Fruit fly (Drosophila melanogaster): ENCODE measurements around the gene CG14621.

DNA sequence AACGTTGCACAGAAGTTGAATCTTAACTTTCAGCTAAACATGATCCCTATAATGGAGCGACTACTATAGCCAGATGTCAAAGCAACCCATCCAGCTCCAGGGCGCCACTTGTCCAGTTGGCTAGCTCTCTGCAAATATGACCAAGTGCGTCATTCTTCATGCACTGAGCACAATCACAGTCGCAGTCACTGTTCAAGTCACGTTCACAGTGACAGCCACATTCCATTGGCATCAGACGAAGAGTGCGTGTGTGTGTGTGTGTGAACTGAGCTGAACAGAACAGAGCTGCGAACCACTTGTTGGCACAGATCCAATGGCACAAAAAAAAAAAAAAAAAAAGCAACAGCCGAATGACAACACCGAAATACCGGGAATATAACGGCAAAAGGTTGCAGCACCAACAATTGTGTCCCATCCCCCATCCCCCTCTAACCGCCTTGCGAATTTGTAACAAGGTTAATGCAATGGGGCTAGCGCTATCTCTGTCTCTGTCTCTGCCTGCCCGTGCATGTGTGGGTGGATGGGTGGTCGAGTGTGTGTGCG, 17.3 kb downstream of the CG14621 start:
- TF ChIP-seq EcR (GFP tag; optimal IDR thresholded peaks at IDR 0.05) = no peak
- TF ChIP-seq Dll (optimal IDR thresholded peaks at IDR 0.05) = no peak
- no peak for TF ChIP-seq usp (GFP tag; optimal IDR thresholded peaks at IDR 0.05)
- TF ChIP-seq CG8478 (optimal IDR thresholded peaks at IDR 0.05) = no peak
- no peak for TF ChIP-seq psq (optimal IDR thresholded peaks at IDR 0.05)
